Worm (Caenorhabditis elegans): ENCODE measurements around the gene com-1.

ce11 chrIII:10933331-10933730, 37.2 kb downstream of the com-1 start, which contains the start of gene M142.8:
- no peak for TF ChIP-seq ama-1 (optimal IDR thresholded peaks at IDR 0.05)
- TF ChIP-seq fos-1 (tag; optimal IDR thresholded peaks at IDR 0.05), result no peak
- TF ChIP-seq ceh-90 (tag; optimal IDR thresholded peaks at IDR 0.05), result no peak
- no peak for TF ChIP-seq pqm-1 (tag; optimal IDR thresholded peaks at IDR 0.05)
- no peak for TF ChIP-seq aha-1 (tag; optimal IDR thresholded peaks at IDR 0.05)
